Worm (Caenorhabditis elegans) whole organism, young adult: ENCODE results near the gene pdhk-2.

ENCODE experiments used
- D2030.7 ChIP-seq: fragments of 200-800 bp; sonication (Bioruptor generic); IDR thresholded peaks from 2 replicates; pipeline ENCODE4 v1.3.6; 2022; ENCODE audit warnings: missing genetic modification reagents, missing genetic modification characterization, missing compliant biosample characterization
- Y79H2A.3 ChIP-seq: fragments of 200-800 bp; sonication (Bioruptor generic); conservative IDR thresholded peaks from 2 replicates; pipeline ENCODE4 v1.3.6; 2022; ENCODE audit warnings: missing genetic modification reagents, missing genetic modification characterization, missing compliant biosample characterization
- ceh-40 ChIP-seq: fragments of 200-800 bp; sonication (Bioruptor generic); IDR thresholded peaks from 2 replicates; pipeline ENCODE4 v1.3.6; 2022; ENCODE audit warnings: missing genetic modification characterization, missing compliant biosample characterization
- pha-4 ChIP-seq: fragments of 150-350 bp; sonication (generic microtip); optimal IDR thresholded peaks from 2 replicates; lab custom pipeline; 2014; ENCODE audit warnings: missing biosample characterization, missing genetic modification reagents, missing genetic modification characterization

- TF ChIP-seq ceh-40 (GFP tag; lab: Robert Waterston, UW): no peak
- TF ChIP-seq Y79H2A.3 (GFP tag; lab: Robert Waterston, UW): no peak
- TF ChIP-seq pha-4: no peak
- no peak for TF ChIP-seq D2030.7 (GFP tag; lab: Robert Waterston, UW)
These were observed 1.4 kb downstream of the pdhk-2 start for ce11 chrIII:8739786-8740185.
